Worm (Caenorhabditis elegans): Measurements from ENCODE around the gene fbxb-77.

DNA sequence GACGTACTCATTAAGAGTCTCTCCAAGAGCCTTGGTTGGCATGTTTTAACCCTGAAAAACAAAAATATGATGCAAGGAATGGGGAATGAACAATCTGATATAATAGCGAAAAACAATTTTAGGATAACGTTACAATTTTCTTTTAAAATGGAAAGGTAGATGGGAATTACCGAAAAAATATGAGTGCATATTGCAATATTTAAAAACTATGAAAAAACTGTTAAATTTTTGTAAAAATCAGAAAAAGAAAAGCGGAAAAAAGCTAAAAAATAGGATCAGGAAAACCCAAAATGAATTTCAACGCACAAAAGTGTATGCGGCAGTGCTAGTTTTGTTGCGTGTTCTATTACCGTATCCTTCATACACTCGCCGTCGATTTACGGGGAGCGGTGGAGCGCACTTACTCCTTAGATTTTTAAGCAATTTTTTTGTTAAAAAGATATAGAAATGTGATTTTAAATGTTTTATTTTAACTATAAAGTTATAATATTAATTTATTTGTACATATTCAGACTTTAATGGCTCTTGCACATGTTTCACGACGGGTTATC, 6.2 kb downstream of the fbxb-77 start, which contains the start of the genes rpl-20 and Y17G9B.5:
- peak; percentile 75 for TF ChIP-seq hmbx-1 (tag; optimal IDR thresholded peaks at IDR 0.05)
- TF ChIP-seq ama-1 (optimal IDR thresholded peaks at IDR 0.05), result no peak
- TF ChIP-seq sea-1 (GFP tag; conservative IDR thresholded peaks at IDR 0.05), result peak; percentile 87
- TF ChIP-seq ets-7 (tag; optimal IDR thresholded peaks at IDR 0.05), result peak; percentile 54

All from whole organism, early embryonic.